Worm (Caenorhabditis elegans): ENCODE measurements around the gene ZC416.2.

ce11 chrIV:3647551-3647950, 14.1 kb downstream of the ZC416.2 start:
- TF ChIP-seq tbx-37 (GFP tag; conservative IDR thresholded peaks at IDR 0.05) (no peak), scrt-1 (GFP tag; IDR thresholded peaks at IDR 0.05) (no peak), ama-1 (optimal IDR thresholded peaks at IDR 0.05) (no peak), tra-4 (tag; optimal IDR thresholded peaks at IDR 0.05) (no peak), F13C5.2 (tag; optimal IDR thresholded peaks at IDR 0.05) (no peak), aly-1 (tag; optimal IDR thresholded peaks at IDR 0.05) (no peak), flt-1 (GFP tag; IDR thresholded peaks at IDR 0.05) (no peak), tbx-11 (GFP tag; IDR thresholded peaks at IDR 0.05) (no peak)
